Worm (Caenorhabditis elegans): ENCODE results near the gene srab-20.

DNA sequence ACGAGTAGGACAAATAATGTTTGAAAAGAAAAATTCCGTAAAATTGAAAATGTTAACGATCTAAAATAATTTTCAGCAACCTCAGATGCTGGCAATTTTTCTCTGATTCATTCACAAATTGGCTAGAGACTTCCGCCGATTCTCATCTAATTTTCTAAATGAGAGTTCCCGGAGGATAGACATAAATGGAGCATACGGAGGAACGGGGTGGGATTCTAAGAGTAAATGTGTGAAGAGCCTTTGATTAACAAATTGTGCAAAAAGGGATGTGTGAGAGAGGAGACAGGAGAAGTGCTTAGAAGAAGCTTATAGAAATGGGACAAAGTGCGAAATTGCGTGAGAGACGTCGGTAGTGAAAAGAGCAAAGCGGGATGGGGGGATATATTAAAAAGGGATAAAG is 22.8 kb downstream of the srab-20 start:
- no peak for TF ChIP-seq ama-1 (optimal IDR thresholded peaks at IDR 0.05)
- no peak for TF ChIP-seq scrt-1 (GFP tag; IDR thresholded peaks at IDR 0.05)
- TF ChIP-seq hnd-1 (tag; optimal IDR thresholded peaks at IDR 0.05): no peak
- TF ChIP-seq sea-1 (GFP tag; conservative IDR thresholded peaks at IDR 0.05): no peak
- no peak for TF ChIP-seq tbx-37 (GFP tag; conservative IDR thresholded peaks at IDR 0.05)
- TF ChIP-seq tbx-11 (GFP tag; IDR thresholded peaks at IDR 0.05): no peak
- no peak for TF ChIP-seq flt-1 (GFP tag; IDR thresholded peaks at IDR 0.05)
- no peak for TF ChIP-seq tra-4 (tag; optimal IDR thresholded peaks at IDR 0.05)
- TF ChIP-seq F13C5.2 (tag; optimal IDR thresholded peaks at IDR 0.05): no peak
- no peak for TF ChIP-seq ceh-13 (GFP tag; optimal IDR thresholded peaks at IDR 0.05)
- no peak for TF ChIP-seq ceh-36 (tag; optimal IDR thresholded peaks at IDR 0.05)
- no peak for TF ChIP-seq pes-1 (GFP tag; IDR thresholded peaks at IDR 0.05)
- no peak for TF ChIP-seq hmg-4 (GFP tag; optimal IDR thresholded peaks at IDR 0.05)
- TF ChIP-seq hmbx-1 (tag; optimal IDR thresholded peaks at IDR 0.05): no peak
